Worm (Caenorhabditis elegans) whole organism, L4 larva: ENCODE data around the gene frpr-21.

Source experiments
- F10B5.3 ChIP-seq: sonication (generic microtip); optimal IDR thresholded peaks from 2 replicates; lab custom pipeline; 2016; ENCODE audit warnings: mild to moderate bottlenecking, missing genetic modification characterization, missing compliant biosample characterization
- F37D6.2 ChIP-seq: sonication (generic microtip); optimal IDR thresholded peaks from 2 replicates; lab custom pipeline; 2016; ENCODE audit warnings: mild to moderate bottlenecking, missing genetic modification characterization, missing compliant biosample characterization
- F44E2.7 ChIP-seq: fragments of 200-800 bp; sonication (Bioruptor generic); IDR thresholded peaks from 2 replicates; pipeline ENCODE4 v2.1.2; 2022; ENCODE audit warnings: missing genetic modification characterization, missing compliant biosample characterization
- F49E8.2 ChIP-seq: sonication (generic microtip); optimal IDR thresholded peaks from 2 replicates; lab custom pipeline; 2016; ENCODE audit warnings: missing compliant biosample characterization, mild to moderate bottlenecking, missing genetic modification characterization, borderline replicate concordance
- Y48G9A.11 ChIP-seq: fragments of 200-800 bp; sonication (Bioruptor generic); IDR thresholded peaks from 2 replicates; pipeline ENCODE4 v1.3.6; 2022; ENCODE audit warnings: missing genetic modification reagents, missing genetic modification characterization, missing compliant biosample characterization
- Y5F2A.4 ChIP-seq: fragments of 200-800 bp; sonication (Bioruptor generic); optimal IDR thresholded peaks from 2 replicates; lab custom pipeline; 2018; ENCODE audit warnings: mild to moderate bottlenecking, missing genetic modification characterization, missing compliant biosample characterization
- aha-1 ChIP-seq: fragments of 150-350 bp; peaks from one replicate; lab custom pipeline; 2014; ENCODE audit warnings: missing biosample characterization, missing genetic modification characterization
- aly-2 ChIP-seq: sonication (generic microtip); optimal IDR thresholded peaks from 2 replicates; lab custom pipeline; 2018; ENCODE audit warnings: missing biosample characterization, missing genetic modification characterization
- ama-1 ChIP-seq: fragments of 150-350 bp; optimal IDR thresholded peaks from 2 replicates; lab custom pipeline; 2014; ENCODE audit warnings: inconsistent platforms, mixed read lengths
- ceh-20 ChIP-seq: fragments of 200-800 bp; sonication (Bioruptor generic); IDR thresholded peaks from 2 replicates; pipeline ENCODE4 v1.3.6; 2022; ENCODE audit warnings: missing genetic modification reagents, missing genetic modification characterization, missing compliant biosample characterization
- ces-1 ChIP-seq: fragments of 150-350 bp; sonication (generic microtip); optimal IDR thresholded peaks from 4 replicates; lab custom pipeline; 2014; ENCODE audit warnings: missing biosample characterization, missing genetic modification reagents, missing genetic modification characterization
- ctbp-1 ChIP-seq: fragments of 200-800 bp; sonication (Bioruptor generic); IDR thresholded peaks from 2 replicates; pipeline ENCODE4 v1.3.6; 2022; ENCODE audit warnings: missing genetic modification reagents, missing genetic modification characterization, missing compliant biosample characterization
- daf-16 ChIP-seq, 3 experiments: sonication (generic microtip); optimal IDR thresholded peaks; 2 replicates each; lab custom pipeline; 2016 to 2017; ENCODE audit warnings: missing genetic modification characterization in 3 of 3, missing genetic modification reagents in 3 of 3, mild to moderate bottlenecking in 2 of 3, missing compliant biosample characterization in 2 of 3, missing biosample characterization in 1 of 3, moderate library complexity in 1 of 3
- daf-19 ChIP-seq: fragments of 200-800 bp; sonication (Bioruptor generic); conservative IDR thresholded peaks from 2 replicates; pipeline ENCODE4 v1.3.6; 2022; ENCODE audit warnings: missing genetic modification characterization, missing compliant biosample characterization
- dmd-6 ChIP-seq: fragments of 200-800 bp; sonication (Bioruptor generic); IDR thresholded peaks from 2 replicates; pipeline ENCODE4 v1.3.6; 2022; ENCODE audit warnings: missing genetic modification reagents, missing genetic modification characterization, missing compliant biosample characterization
- dmd-8 ChIP-seq: fragments of 200-800 bp; sonication (Bioruptor generic); IDR thresholded peaks from 2 replicates; pipeline ENCODE4 v1.3.6; 2022; ENCODE audit warnings: missing genetic modification characterization, missing compliant biosample characterization
- dmd-9 ChIP-seq: fragments of 200-800 bp; sonication (Bioruptor generic); IDR thresholded peaks from 2 replicates; pipeline ENCODE4 v1.3.6; 2022; ENCODE audit warnings: missing genetic modification reagents, missing genetic modification characterization, missing compliant biosample characterization
- dve-1 ChIP-seq: sonication (generic microtip); optimal IDR thresholded peaks from 2 replicates; lab custom pipeline; 2017; ENCODE audit warnings: antibody characterized with exemption, mild to moderate bottlenecking, missing genetic modification characterization, missing compliant biosample characterization; ENCODE audit not compliant: insufficient read depth
- egl-43 ChIP-seq: fragments of 200-800 bp; sonication (Bioruptor generic); IDR thresholded peaks from 2 replicates; pipeline ENCODE4 v1.3.6; 2022; ENCODE audit warnings: missing genetic modification reagents, missing genetic modification characterization, missing compliant biosample characterization
- fos-1 ChIP-seq: fragments of 150-350 bp; optimal IDR thresholded peaks from 2 replicates; lab custom pipeline; 2014; ENCODE audit warnings: missing biosample characterization, missing genetic modification characterization
- gei-8 ChIP-seq: fragments of 200-800 bp; sonication (Bioruptor generic); optimal IDR thresholded peaks from 2 replicates; lab custom pipeline; 2018; ENCODE audit warnings: mild to moderate bottlenecking, missing genetic modification characterization, missing compliant biosample characterization
- hif-1 ChIP-seq, 2 experiments: sonication (generic microtip); optimal IDR thresholded peaks; 2 replicates each; lab custom pipeline; 2016 to 2017; ENCODE audit warnings: missing compliant biosample characterization in 2 of 2, missing genetic modification characterization in 2 of 2, missing genetic modification reagents in 2 of 2, missing genotype in 2 of 2, mild to moderate bottlenecking in 1 of 2
- hlh-11 ChIP-seq: fragments of 200-800 bp; sonication (Bioruptor generic); optimal IDR thresholded peaks from 2 replicates; lab custom pipeline; 2018; ENCODE audit warnings: mild to moderate bottlenecking, missing genetic modification characterization, missing compliant biosample characterization
- hlh-30 ChIP-seq: sonication (generic microtip); optimal IDR thresholded peaks from 2 replicates; lab custom pipeline; 2017; ENCODE audit warnings: antibody characterized with exemption, mild to moderate bottlenecking, missing genetic modification characterization, missing compliant biosample characterization; ENCODE audit not compliant: insufficient read depth
- hmg-1.1 ChIP-seq: fragments of 200-800 bp; sonication (Bioruptor generic); IDR thresholded peaks from 2 replicates; pipeline ENCODE4 v1.3.6; 2022; ENCODE audit warnings: missing genetic modification reagents, missing genetic modification characterization, missing compliant biosample characterization
- lin-13 ChIP-seq: fragments of 150-350 bp; optimal IDR thresholded peaks from 2 replicates; lab custom pipeline; 2014; ENCODE audit warnings: missing biosample characterization, missing genetic modification reagents, missing genetic modification characterization
- lin-15B ChIP-seq: fragments of 150-350 bp; sonication (generic microtip); optimal IDR thresholded peaks from 3 replicates; lab custom pipeline; 2014; ENCODE audit warnings: missing biosample characterization, missing genetic modification characterization
- lin-29 ChIP-seq: fragments of 200-800 bp; sonication (Bioruptor generic); IDR thresholded peaks from 2 replicates; pipeline ENCODE4 v1.3.6; 2022; ENCODE audit warnings: missing genetic modification reagents, missing genetic modification characterization, missing compliant biosample characterization
- lin-38 ChIP-seq: fragments of 200-800 bp; sonication (Bioruptor generic); IDR thresholded peaks from 2 replicates; pipeline ENCODE4 v1.3.6; 2022; ENCODE audit warnings: missing genetic modification reagents, missing genetic modification characterization, missing compliant biosample characterization
- mdl-1 ChIP-seq, 2 experiments: fragments of 150-350 bp in 1 of 2; sonication (generic microtip) in 1 of 2; optimal IDR thresholded peaks; 2 replicates each; lab custom pipeline; 2014 to 2017; ENCODE audit warnings: missing biosample characterization in 2 of 2, missing genetic modification characterization in 2 of 2
- mes-2 ChIP-seq: sonication (generic microtip); optimal IDR thresholded peaks from 2 replicates; lab custom pipeline; 2016; ENCODE audit warnings: missing genotype, mild to moderate bottlenecking, missing genetic modification characterization, missing compliant biosample characterization; ENCODE audit not compliant: poor library complexity, severe bottlenecking
- nhr-102 ChIP-seq: sonication (generic microtip); optimal IDR thresholded peaks from 2 replicates; lab custom pipeline; 2016; ENCODE audit warnings: mild to moderate bottlenecking, missing genetic modification characterization, moderate library complexity, missing compliant biosample characterization
- nhr-111 ChIP-seq: fragments of 200-800 bp; sonication (Bioruptor generic); optimal IDR thresholded peaks from 2 replicates; lab custom pipeline; 2018; ENCODE audit warnings: mild to moderate bottlenecking, missing genetic modification characterization, missing compliant biosample characterization
- nhr-25 ChIP-seq: sonication (generic microtip); optimal IDR thresholded peaks from 2 replicates; lab custom pipeline; 2017; ENCODE audit warnings: missing genetic modification characterization, mild to moderate bottlenecking, missing compliant biosample characterization, antibody characterized with exemption, moderate library complexity, borderline replicate concordance; ENCODE audit not compliant: insufficient read depth
- nhr-28 ChIP-seq: fragments of 150-350 bp; optimal IDR thresholded peaks from 2 replicates; lab custom pipeline; 2014; ENCODE audit warnings: missing biosample characterization, missing genetic modification characterization
- nhr-42 ChIP-seq: fragments of 200-800 bp; sonication (Bioruptor generic); IDR thresholded peaks from 2 replicates; pipeline ENCODE4 v1.3.6; 2022; ENCODE audit warnings: missing genetic modification characterization, missing compliant biosample characterization
- nhr-48 ChIP-seq: sonication (generic microtip); optimal IDR thresholded peaks from 2 replicates; lab custom pipeline; 2016; ENCODE audit warnings: mild to moderate bottlenecking, missing genetic modification characterization, missing compliant biosample characterization
- nhr-76 ChIP-seq: fragments of 150-350 bp; optimal IDR thresholded peaks from 2 replicates; lab custom pipeline; 2014; ENCODE audit warnings: missing biosample characterization, missing genetic modification characterization
- pha-4 ChIP-seq, 2 experiments: fragments of 150-350 bp in 1 of 2; fragments of 200-800 bp in 1 of 2; sonication (Bioruptor generic) in 1 of 2; IDR thresholded peaks in 1 of 2; optimal IDR thresholded peaks in 1 of 2; 2 replicates each; pipeline versions ENCODE4 v1.3.6 to Lab custom; 2014 to 2022; ENCODE audit warnings: missing genetic modification characterization in 2 of 2, missing genetic modification reagents in 2 of 2, missing biosample characterization in 1 of 2, missing compliant biosample characterization in 1 of 2
- rbr-2 ChIP-seq: sonication (generic microtip); optimal IDR thresholded peaks from 2 replicates; lab custom pipeline; 2016; ENCODE audit warnings: missing genotype, missing genetic modification characterization, missing compliant biosample characterization
- saeg-2 ChIP-seq: fragments of 200-800 bp; sonication (Bioruptor generic); IDR thresholded peaks from 2 replicates; pipeline ENCODE4 v1.3.6; 2022; ENCODE audit warnings: missing genetic modification reagents, missing genetic modification characterization, missing compliant biosample characterization
- snpc-1.2 ChIP-seq: fragments of 200-800 bp; sonication (Bioruptor generic); IDR thresholded peaks from 2 replicates; pipeline ENCODE4 v1.3.6; 2022; ENCODE audit warnings: missing genetic modification reagents, missing genetic modification characterization, missing compliant biosample characterization
- unc-130 ChIP-seq: sonication (generic microtip); optimal IDR thresholded peaks from 2 replicates; lab custom pipeline; 2016; ENCODE audit warnings: missing genetic modification reagents, missing genetic modification characterization, missing compliant biosample characterization
- vab-7 ChIP-seq: fragments of 200-800 bp; sonication (Bioruptor generic); IDR thresholded peaks from 2 replicates; pipeline ENCODE4 v1.3.6; 2022; ENCODE audit warnings: missing genetic modification reagents, missing genetic modification characterization, missing compliant biosample characterization
- zag-1 ChIP-seq: fragments of 150-350 bp; optimal IDR thresholded peaks from 2 replicates; lab custom pipeline; 2014; ENCODE audit warnings: missing biosample characterization, missing genetic modification characterization
- zfp-2 ChIP-seq: sonication (generic microtip); optimal IDR thresholded peaks from 2 replicates; lab custom pipeline; 2016; ENCODE audit warnings: mild to moderate bottlenecking, missing genetic modification characterization, missing compliant biosample characterization
- zip-2 ChIP-seq: fragments of 150-350 bp; optimal IDR thresholded peaks from 2 replicates; lab custom pipeline; 2014; ENCODE audit warnings: missing biosample characterization, missing genetic modification characterization
- ztf-7 ChIP-seq: fragments of 150-350 bp; optimal IDR thresholded peaks from 2 replicates; lab custom pipeline; 2014; ENCODE audit warnings: missing biosample characterization, missing genetic modification characterization

The frpr-21 gene

DNA sequence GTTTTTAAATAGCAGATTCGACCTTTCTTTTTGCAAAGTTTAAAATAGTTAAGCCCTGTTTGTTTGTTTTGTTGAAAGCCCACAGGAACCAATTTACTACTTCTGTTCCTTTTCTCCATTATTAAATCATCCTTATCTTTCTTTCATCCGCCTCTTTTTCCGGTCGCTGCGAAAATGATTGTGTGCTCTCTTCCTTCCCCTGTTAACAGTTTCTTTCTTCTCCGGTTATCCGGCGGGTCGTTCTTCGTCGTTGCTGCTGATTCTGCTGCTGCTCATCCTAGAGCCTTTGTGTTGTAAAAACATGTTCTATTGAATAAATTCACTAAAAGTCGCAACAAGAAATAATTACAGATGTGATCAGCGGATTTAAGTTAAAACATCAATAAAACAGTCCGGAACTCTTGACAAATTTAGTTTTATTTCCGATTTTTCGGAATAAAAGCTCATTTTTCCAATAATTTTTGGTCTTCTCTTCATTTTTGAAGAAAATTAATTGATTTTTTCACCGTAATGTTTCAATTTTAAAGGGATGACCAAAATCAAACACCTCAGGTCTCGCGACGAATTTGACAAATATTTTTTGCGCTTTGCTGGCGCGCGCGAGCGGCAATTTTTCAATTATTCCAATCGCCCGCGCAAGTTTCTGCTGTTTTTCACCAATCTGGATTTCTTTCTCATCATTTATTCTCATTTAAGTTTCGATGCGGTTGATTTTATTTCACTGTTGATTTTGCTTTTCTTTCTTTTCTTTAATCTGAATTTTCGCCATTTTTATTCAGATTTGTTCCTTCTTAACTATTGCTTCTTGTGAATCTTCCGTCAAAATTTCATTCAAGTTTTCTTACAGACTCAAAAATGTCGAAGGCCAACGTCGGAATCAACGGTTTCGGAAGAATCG lies 28.3 kb downstream of the frpr-21 start, which contains the start of gene gpd-1:
gpd-1 (plus strand) TSS at position 848 of the 898 bp plus-strand sequence.
- no peak for TF ChIP-seq zag-1
- no peak for TF ChIP-seq hlh-30 (tag; lab: Kevin White, UChicago)
- no peak for TF ChIP-seq hlh-11 (tag; lab: Kevin White, UChicago)
- no peak for TF ChIP-seq F44E2.7 (GFP tag; lab: Robert Waterston, UW)
- no peak for TF ChIP-seq aly-2 (tag; lab: Kevin White, UChicago)
- TF ChIP-seq nhr-102 (tag; lab: Kevin White, UChicago) = peak; percentile 45
- no peak for TF ChIP-seq fos-1 (tag; lab: Kevin White, UChicago)
- no peak for TF ChIP-seq F10B5.3 (tag; lab: Kevin White, UChicago)
- no peak for TF ChIP-seq F49E8.2 (tag; lab: Kevin White, UChicago)
- TF ChIP-seq daf-16 (GFP tag; optimal IDR thresholded peaks at IDR 0.05; lab: Kevin White, UChicago) = no peak
- peak; percentile 4 for TF ChIP-seq daf-16 (tag; optimal IDR thresholded peaks at IDR 0.05; lab: Kevin White, UChicago)
- no peak for TF ChIP-seq nhr-111
- TF ChIP-seq hif-1 (tag; optimal IDR thresholded peaks at IDR 0.05; lab: Kevin White, UChicago) = no peak
- peak; percentile 74 for TF ChIP-seq ama-1
- TF ChIP-seq ces-1 (GFP tag; lab: Kevin White, UChicago) = no peak
- TF ChIP-seq dmd-9 = no peak
- TF ChIP-seq nhr-48 (tag; lab: Kevin White, UChicago) = peak; percentile 32
- no peak for TF ChIP-seq lin-15B (tag; lab: Kevin White, UChicago)
- TF ChIP-seq mdl-1 (tag; optimal IDR thresholded peaks at IDR 0.05; lab: Kevin White, UChicago) = no peak
- no peak for TF ChIP-seq dmd-6
- TF ChIP-seq unc-130 (GFP tag; lab: Kevin White, UChicago) = peak; percentile 85
- peak; percentile 41 for TF ChIP-seq gei-8 (GFP tag; lab: Kevin White, UChicago)
- no peak for TF ChIP-seq pha-4 (GFP tag; IDR thresholded peaks at IDR 0.05; lab: Robert Waterston, UW)
- TF ChIP-seq pha-4 (tag; optimal IDR thresholded peaks at IDR 0.05; lab: Kevin White, UChicago) = no peak
- TF ChIP-seq egl-43 (GFP tag; lab: Robert Waterston, UW) = no peak
- no peak for TF ChIP-seq zip-2
- no peak for TF ChIP-seq nhr-28
- peak; percentile 73 for TF ChIP-seq lin-38 (GFP tag; lab: Robert Waterston, UW)
- no peak for TF ChIP-seq lin-29
- TF ChIP-seq Y48G9A.11 = peak; percentile 61; the same call in 1 of the 2 replicates
- TF ChIP-seq ztf-7 (tag; lab: Kevin White, UChicago) = no peak
- no peak for TF ChIP-seq F37D6.2
- no peak for TF ChIP-seq ceh-20 (GFP tag; lab: Robert Waterston, UW)
- TF ChIP-seq dve-1 = no peak
- no peak for TF ChIP-seq rbr-2
- TF ChIP-seq aha-1 (tag; lab: Kevin White, UChicago) = no peak
- TF ChIP-seq hmg-1.1 (GFP tag; lab: Robert Waterston, UW) = no peak
- no peak for TF ChIP-seq nhr-25
- peak; percentile 6 for TF ChIP-seq mes-2 (tag; lab: Kevin White, UChicago)
- no peak for TF ChIP-seq Y5F2A.4
- TF ChIP-seq lin-13 (GFP tag; lab: Kevin White, UChicago) = no peak
- TF ChIP-seq saeg-2 (GFP tag; lab: Robert Waterston, UW) = no peak
- 0 out of 2 replicates have a peak, but pooled peaks have one; percentile 11 for TF ChIP-seq snpc-1.2
- no peak for TF ChIP-seq dmd-8
- no peak for TF ChIP-seq vab-7 (GFP tag; lab: Robert Waterston, UW)
- TF ChIP-seq ctbp-1 (GFP tag; lab: Robert Waterston, UW) = no peak
- no peak for TF ChIP-seq nhr-76 (tag; lab: Kevin White, UChicago)
- no peak for TF ChIP-seq daf-19 (GFP tag; lab: Robert Waterston, UW)
- TF ChIP-seq nhr-42 = no peak
- no peak for TF ChIP-seq zfp-2 (tag; lab: Kevin White, UChicago)
